Worm (Caenorhabditis elegans): ENCODE results near the gene osta-3.

osta-3 gene

ce11 chrII:14779851-14780250 lies 32.5 kb upstream of the osta-3 start:
- TF ChIP-seq ets-7 (tag; optimal IDR thresholded peaks at IDR 0.05) (no peak), scrt-1 (GFP tag; IDR thresholded peaks at IDR 0.05) (no peak), hnd-1 (tag; optimal IDR thresholded peaks at IDR 0.05) (no peak), ama-1 (optimal IDR thresholded peaks at IDR 0.05) (no peak), ceh-13 (GFP tag; optimal IDR thresholded peaks at IDR 0.05) (no peak), tra-4 (tag; optimal IDR thresholded peaks at IDR 0.05) (no peak)

DNA sequence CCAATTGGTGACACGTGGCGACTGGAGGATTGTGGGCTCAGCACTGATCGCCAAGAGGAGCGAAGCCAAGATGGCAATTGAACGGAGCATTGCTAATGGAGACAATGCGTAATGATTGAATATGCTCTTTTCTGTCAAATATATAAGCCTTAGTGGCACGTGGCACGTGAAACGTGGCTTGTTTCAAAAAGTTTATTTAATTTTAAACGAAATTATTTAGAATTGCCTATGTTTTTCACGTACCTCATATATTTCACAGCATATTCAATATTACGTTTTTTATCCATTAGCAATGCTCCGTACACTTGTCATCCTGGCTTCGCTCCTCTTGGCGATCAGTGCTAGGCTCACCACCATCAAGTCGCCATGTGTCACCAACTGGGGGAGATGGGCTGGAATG lies 26.4 kb upstream of the osta-3 start, which contains the start of gene Y54E2A.9:
Gene Y54E2A.9, minus strand, starts transcription at position 101 of the 400 bp plus-strand sequence.
- TF ChIP-seq tra-4 (tag; optimal IDR thresholded peaks at IDR 0.05): no peak
- no peak for TF ChIP-seq F13C5.2 (tag; optimal IDR thresholded peaks at IDR 0.05)
- no peak for TF ChIP-seq ets-7 (tag; optimal IDR thresholded peaks at IDR 0.05)
- TF ChIP-seq hmg-4 (GFP tag; optimal IDR thresholded peaks at IDR 0.05): no peak
- TF ChIP-seq sea-1 (GFP tag; conservative IDR thresholded peaks at IDR 0.05): no peak
- no peak for TF ChIP-seq pes-1 (GFP tag; IDR thresholded peaks at IDR 0.05)
- no peak for TF ChIP-seq scrt-1 (GFP tag; IDR thresholded peaks at IDR 0.05)
- no peak for TF ChIP-seq aly-1 (tag; optimal IDR thresholded peaks at IDR 0.05)
- TF ChIP-seq ceh-36 (tag; optimal IDR thresholded peaks at IDR 0.05): no peak
- TF ChIP-seq tbx-11 (GFP tag; IDR thresholded peaks at IDR 0.05): no peak
- no peak for TF ChIP-seq ama-1 (optimal IDR thresholded peaks at IDR 0.05)
- no peak for TF ChIP-seq hnd-1 (tag; optimal IDR thresholded peaks at IDR 0.05)
- no peak for TF ChIP-seq ceh-13 (GFP tag; optimal IDR thresholded peaks at IDR 0.05)
- TF ChIP-seq flt-1 (GFP tag; IDR thresholded peaks at IDR 0.05): no peak
- no peak for TF ChIP-seq B0310.2 (tag; optimal IDR thresholded peaks at IDR 0.05)
- no peak for TF ChIP-seq hmbx-1 (tag; optimal IDR thresholded peaks at IDR 0.05)
- no peak for TF ChIP-seq tbx-37 (GFP tag; conservative IDR thresholded peaks at IDR 0.05)

DNA sequence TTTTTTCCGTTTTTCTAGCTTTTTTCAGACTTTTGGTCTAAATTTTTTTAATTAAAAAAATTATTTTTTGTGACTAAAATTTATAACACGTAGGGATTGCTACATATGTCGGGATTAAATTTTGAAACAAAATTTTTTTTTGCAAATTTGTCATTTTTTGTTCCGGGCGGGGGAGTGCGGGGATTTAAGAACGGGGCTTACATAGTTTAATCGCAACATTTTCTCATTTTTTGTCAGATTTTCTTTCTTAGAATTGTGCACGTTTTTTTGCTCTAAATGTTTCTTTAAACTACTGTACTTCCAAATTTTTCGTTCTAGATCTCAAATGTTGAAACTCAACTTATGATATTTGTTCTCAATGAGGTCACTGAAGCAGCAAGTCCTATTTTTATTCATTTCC lies 21.6 kb upstream of the osta-3 start, which contains the start of gene Y54E2A.10:
Gene Y54E2A.10, plus strand, starts transcription at position 301 of the 400 bp plus-strand sequence.
- TF ChIP-seq B0310.2 (tag; optimal IDR thresholded peaks at IDR 0.05): no peak
- no peak for TF ChIP-seq ets-7 (tag; optimal IDR thresholded peaks at IDR 0.05)
- TF ChIP-seq sea-1 (GFP tag; conservative IDR thresholded peaks at IDR 0.05): no peak
- TF ChIP-seq tbx-11 (GFP tag; IDR thresholded peaks at IDR 0.05): no peak
- no peak for TF ChIP-seq scrt-1 (GFP tag; IDR thresholded peaks at IDR 0.05)
- TF ChIP-seq ama-1 (optimal IDR thresholded peaks at IDR 0.05): no peak
- no peak for TF ChIP-seq hnd-1 (tag; optimal IDR thresholded peaks at IDR 0.05)
- TF ChIP-seq ceh-13 (GFP tag; optimal IDR thresholded peaks at IDR 0.05): no peak
- TF ChIP-seq ceh-36 (tag; optimal IDR thresholded peaks at IDR 0.05): no peak
- TF ChIP-seq hmg-4 (GFP tag; optimal IDR thresholded peaks at IDR 0.05): no peak

ce11 chrII:14792470-14792869 lies 19.9 kb upstream of the osta-3 start:
- TF ChIP-seq hmg-4 (GFP tag; optimal IDR thresholded peaks at IDR 0.05): no peak
- no peak for TF ChIP-seq tra-4 (tag; optimal IDR thresholded peaks at IDR 0.05)
- no peak for TF ChIP-seq ama-1 (optimal IDR thresholded peaks at IDR 0.05)
- TF ChIP-seq B0310.2 (tag; optimal IDR thresholded peaks at IDR 0.05): no peak
- no peak for TF ChIP-seq flt-1 (GFP tag; IDR thresholded peaks at IDR 0.05)

ce11 chrII:14794935-14795454 lies 17.3 kb upstream of the osta-3 start, which contains the start of gene eif-3.B:
eif-3.B (plus strand) TSS chrII:14795404.
- TF ChIP-seq ets-7 (tag; optimal IDR thresholded peaks at IDR 0.05): peak; percentile 30
- TF ChIP-seq tbx-37 (GFP tag; conservative IDR thresholded peaks at IDR 0.05): peak; percentile 93
- TF ChIP-seq pes-1 (GFP tag; IDR thresholded peaks at IDR 0.05): peak; percentile 78
- TF ChIP-seq flt-1 (GFP tag; IDR thresholded peaks at IDR 0.05): no peak
- peak; percentile 3 for TF ChIP-seq B0310.2 (tag; optimal IDR thresholded peaks at IDR 0.05)
- TF ChIP-seq hmg-4 (GFP tag; optimal IDR thresholded peaks at IDR 0.05): peak; percentile 53
- no peak for TF ChIP-seq ceh-13 (GFP tag; optimal IDR thresholded peaks at IDR 0.05)
- TF ChIP-seq tra-4 (tag; optimal IDR thresholded peaks at IDR 0.05): no peak
- no peak for TF ChIP-seq ama-1 (optimal IDR thresholded peaks at IDR 0.05)
- TF ChIP-seq sea-1 (GFP tag; conservative IDR thresholded peaks at IDR 0.05): 0 out of 2 replicates have a peak, but pooled peaks have one; percentile 34
- no peak for TF ChIP-seq aly-1 (tag; optimal IDR thresholded peaks at IDR 0.05)
- TF ChIP-seq F13C5.2 (tag; optimal IDR thresholded peaks at IDR 0.05): peak; percentile 79
- no peak for TF ChIP-seq scrt-1 (GFP tag; IDR thresholded peaks at IDR 0.05)
- TF ChIP-seq tbx-11 (GFP tag; IDR thresholded peaks at IDR 0.05): peak; percentile 52; the same call in 1 of the 2 replicates
- no peak for TF ChIP-seq ceh-36 (tag; optimal IDR thresholded peaks at IDR 0.05)
- no peak for TF ChIP-seq hnd-1 (tag; optimal IDR thresholded peaks at IDR 0.05)
- TF ChIP-seq hmbx-1 (tag; optimal IDR thresholded peaks at IDR 0.05): no peak

DNA sequence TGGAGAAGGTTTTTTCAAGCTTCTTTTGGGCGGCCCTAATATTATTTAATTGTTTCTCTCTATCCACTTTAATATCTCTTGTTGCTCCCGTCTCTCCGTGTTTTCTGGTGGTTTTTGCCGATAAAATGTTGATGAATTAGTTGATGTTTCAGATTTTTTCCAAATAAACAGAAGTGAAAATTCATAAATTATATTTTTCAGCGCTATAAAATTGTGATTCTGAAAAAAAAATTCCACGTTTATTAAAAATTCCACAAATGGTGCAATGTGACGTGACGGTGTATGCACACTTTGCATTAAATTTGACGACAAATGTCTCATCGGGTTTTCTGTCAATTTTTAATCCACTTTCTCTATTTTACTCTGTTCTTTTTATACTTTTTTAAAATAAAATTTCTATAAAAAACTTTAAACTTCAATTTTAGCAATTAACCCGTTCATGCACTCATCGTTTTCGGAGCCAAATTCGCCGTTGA lies 14.2 kb upstream of the osta-3 start, which contains the start of gene tbc-20:
Gene tbc-20, plus strand, starts transcription at position 426 of the 476 bp plus-strand sequence.
- TF ChIP-seq pes-1 (GFP tag; IDR thresholded peaks at IDR 0.05) (no peak), tbx-11 (GFP tag; IDR thresholded peaks at IDR 0.05) (no peak), ceh-13 (GFP tag; optimal IDR thresholded peaks at IDR 0.05) (no peak), ama-1 (optimal IDR thresholded peaks at IDR 0.05) (no peak), ets-7 (tag; optimal IDR thresholded peaks at IDR 0.05) (no peak), hmg-4 (GFP tag; optimal IDR thresholded peaks at IDR 0.05) (no peak), B0310.2 (tag; optimal IDR thresholded peaks at IDR 0.05) (no peak), hmbx-1 (tag; optimal IDR thresholded peaks at IDR 0.05) (no peak), flt-1 (GFP tag; IDR thresholded peaks at IDR 0.05) (no peak), sea-1 (GFP tag; conservative IDR thresholded peaks at IDR 0.05) (no peak), hnd-1 (tag; optimal IDR thresholded peaks at IDR 0.05) (no peak)

- TF ChIP-seq aly-1 (tag; optimal IDR thresholded peaks at IDR 0.05): no peak
- no peak for TF ChIP-seq ama-1 (optimal IDR thresholded peaks at IDR 0.05)
- TF ChIP-seq ets-7 (tag; optimal IDR thresholded peaks at IDR 0.05): no peak
- TF ChIP-seq hnd-1 (tag; optimal IDR thresholded peaks at IDR 0.05): no peak
- no peak for TF ChIP-seq sea-1 (GFP tag; conservative IDR thresholded peaks at IDR 0.05)
- TF ChIP-seq ceh-13 (GFP tag; optimal IDR thresholded peaks at IDR 0.05): no peak
- TF ChIP-seq hmbx-1 (tag; optimal IDR thresholded peaks at IDR 0.05): no peak
- no peak for TF ChIP-seq tra-4 (tag; optimal IDR thresholded peaks at IDR 0.05)
- TF ChIP-seq tbx-37 (GFP tag; conservative IDR thresholded peaks at IDR 0.05): no peak
- TF ChIP-seq F13C5.2 (tag; optimal IDR thresholded peaks at IDR 0.05): no peak
- TF ChIP-seq flt-1 (GFP tag; IDR thresholded peaks at IDR 0.05): no peak
- no peak for TF ChIP-seq tbx-11 (GFP tag; IDR thresholded peaks at IDR 0.05)
These were observed 13.0 kb upstream of the osta-3 start for ce11 chrII:14799367-14799766.
